Fruit fly (Drosophila melanogaster): ENCODE results near the gene CG7376.

DNA sequence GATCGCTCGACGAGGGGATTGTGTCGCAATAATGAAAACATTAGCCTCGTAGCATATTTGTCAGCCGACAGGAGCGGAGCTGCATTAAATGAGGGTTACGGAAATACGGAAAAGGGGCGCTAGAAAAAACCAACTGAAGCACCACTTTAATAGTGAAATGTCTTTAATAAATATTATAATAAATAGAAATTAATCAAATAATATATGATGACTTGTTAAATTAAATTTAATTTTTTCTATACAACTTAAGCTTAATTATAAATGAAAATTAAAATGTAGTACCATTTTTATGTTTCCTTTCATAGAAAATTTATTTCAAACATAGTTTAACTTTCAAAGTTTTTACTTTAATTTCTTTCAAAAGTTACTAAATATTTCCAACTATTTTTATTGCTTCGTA lies 12.1 kb upstream of the CG7376 start:
- TF ChIP-seq CG16815 (GFP tag; optimal IDR thresholded peaks at IDR 0.05) (no peak), Sin3A (optimal IDR thresholded peaks at IDR 0.05) (no peak), slbo (GFP tag; IDR thresholded peaks at IDR 0.05) (no peak), CG30403 (GFP tag; optimal IDR thresholded peaks at IDR 0.05) (no peak), CG1647 (GFP tag; optimal IDR thresholded peaks at IDR 0.05) (no peak), CG11695 (GFP tag; IDR thresholded peaks at IDR 0.05) (no peak), Rx (GFP tag; IDR thresholded peaks at IDR 0.05) (no peak), Bteb2 (GFP tag; optimal IDR thresholded peaks at IDR 0.05) (no peak)
